Fruit fly (Drosophila melanogaster): Measurements from ENCODE around the gene Alp11.

Gene Alp11

DNA sequence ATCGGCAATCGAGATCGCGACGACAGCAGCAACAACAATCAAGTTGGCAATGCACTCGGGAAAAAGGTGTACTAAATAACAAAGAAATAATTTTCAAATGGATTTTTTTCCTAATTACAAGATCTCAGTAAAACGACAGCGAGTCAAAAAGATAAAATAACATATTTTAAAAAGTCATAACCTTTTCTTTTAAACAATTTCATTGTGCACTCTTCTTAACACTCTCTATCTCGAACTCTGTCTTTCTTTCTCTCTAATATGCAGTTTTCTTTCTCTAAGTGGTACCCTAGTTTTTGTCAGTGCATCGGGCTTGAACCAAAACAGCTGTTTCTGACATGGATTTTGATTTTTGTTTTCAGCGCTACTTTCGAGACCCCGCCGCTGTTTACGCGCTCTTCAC, 38.5 kb upstream of the Alp11 start (continued):
- TF ChIP-seq CG3407 (GFP tag; optimal IDR thresholded peaks at IDR 0.05) = peak; percentile 33
- peak; percentile 50 for TF ChIP-seq CG1792 (GFP tag; optimal IDR thresholded peaks at IDR 0.05)
- TF ChIP-seq sr (GFP tag; IDR thresholded peaks at IDR 0.05) = no peak
- TF ChIP-seq hth (optimal IDR thresholded peaks at IDR 0.05) = no peak
- TF ChIP-seq Dad (GFP tag; optimal IDR thresholded peaks at IDR 0.05) = peak; percentile 23
- TF ChIP-seq en (GFP tag; optimal IDR thresholded peaks at IDR 0.05) = peak; percentile 58
- TF ChIP-seq Ets97D (GFP tag; optimal IDR thresholded peaks at IDR 0.05) = peak; percentile 7
- TF ChIP-seq CG11093 (GFP tag; IDR thresholded peaks at IDR 0.05) = peak; percentile 70; the same call in 2 of the 3 replicates
- peak; percentile 81 for TF ChIP-seq CG2120 (GFP tag; optimal IDR thresholded peaks at IDR 0.05)
- no peak for TF ChIP-seq sna (GFP tag; IDR thresholded peaks at IDR 0.05; ENCODE audit: partially characterized antibody)
- peak; percentile 36 for TF ChIP-seq eyg (GFP tag; optimal IDR thresholded peaks at IDR 0.05)
- peak; percentile 82 for TF ChIP-seq CG2712 (tag; optimal IDR thresholded peaks at IDR 0.05)
- TF ChIP-seq zfh1 (GFP tag; IDR thresholded peaks at IDR 0.05) = 0 out of 3 replicates have a peak, but pooled peaks have one; percentile 52
- no peak for TF ChIP-seq pita (GFP tag; optimal IDR thresholded peaks at IDR 0.05)
- no peak for TF ChIP-seq CG16813 (GFP tag; IDR thresholded peaks at IDR 0.05; ENCODE audit: partially characterized antibody)
- TF ChIP-seq luna (GFP tag; optimal IDR thresholded peaks at IDR 0.05) = peak; percentile 66
- no peak for TF ChIP-seq B-H2 (GFP tag; optimal IDR thresholded peaks at IDR 0.05)
- peak; percentile 68 for TF ChIP-seq Nf-YC (tag; optimal IDR thresholded peaks at IDR 0.05)
- TF ChIP-seq Awh (GFP tag; IDR thresholded peaks at IDR 0.05) = 0 out of 2 replicates have a peak, but pooled peaks have one; percentile 11
- no peak for TF ChIP-seq bigmax (GFP tag; optimal IDR thresholded peaks at IDR 0.05)
- TF ChIP-seq exex (tag; optimal IDR thresholded peaks at IDR 0.05) = peak; percentile 28
- no peak for TF ChIP-seq CG6791 (GFP tag; IDR thresholded peaks at IDR 0.05; ENCODE audit: partially characterized antibody)
- peak; percentile 95 for TF ChIP-seq Med (GFP tag)
- TF ChIP-seq Fer3 (tag; optimal IDR thresholded peaks at IDR 0.05) = peak; percentile 79
- no peak for TF ChIP-seq CG8478 (optimal IDR thresholded peaks at IDR 0.05)
- peak; percentile 50 for TF ChIP-seq twi (tag; optimal IDR thresholded peaks at IDR 0.05)
- TF ChIP-seq Hmr (GFP tag; optimal IDR thresholded peaks at IDR 0.05) = peak; percentile 79
- TF ChIP-seq CG11723 (GFP tag; optimal IDR thresholded peaks at IDR 0.05) = peak; percentile 61
- TF ChIP-seq HLH4C (GFP tag; IDR thresholded peaks at IDR 0.05; ENCODE audit: partially characterized antibody) = no peak
- TF ChIP-seq CG6654 (GFP tag; optimal IDR thresholded peaks at IDR 0.05) = no peak
- TF ChIP-seq CG17359 (tag; optimal IDR thresholded peaks at IDR 0.05) = peak; percentile 76
- peak; percentile 85 for TF ChIP-seq lmd (GFP tag; IDR thresholded peaks at IDR 0.05)
- peak; percentile 55 for TF ChIP-seq CG8281 (tag; optimal IDR thresholded peaks at IDR 0.05)
- TF ChIP-seq Abd-B (GFP tag; optimal IDR thresholded peaks at IDR 0.05) = peak; percentile 75
- peak; percentile 79 for TF ChIP-seq CG7372 (GFP tag; IDR thresholded peaks at IDR 0.05)
- peak; percentile 60 for TF ChIP-seq tx (GFP tag; optimal IDR thresholded peaks at IDR 0.05)
- no peak for TF ChIP-seq C15 (GFP tag; IDR thresholded peaks at IDR 0.05)
- peak; percentile 60 to 90 for TF ChIP-seq Hr51 (GFP tag; optimal IDR thresholded peaks at IDR 0.05)
- no peak for TF ChIP-seq cad (GFP tag; optimal IDR thresholded peaks at IDR 0.05)
- peak; percentile 57 for TF ChIP-seq salm (tag; optimal IDR thresholded peaks at IDR 0.05)
- TF ChIP-seq HHEX (GFP tag; optimal IDR thresholded peaks at IDR 0.05) = peak; percentile 74
- peak; percentile 87 for TF ChIP-seq grau (tag; optimal IDR thresholded peaks at IDR 0.05)
- TF ChIP-seq CG8359 (GFP tag; optimal IDR thresholded peaks at IDR 0.05; ENCODE audit: borderline replicate concordance) = peak; percentile 25
- TF ChIP-seq Sox100B (GFP tag; optimal IDR thresholded peaks at IDR 0.05) = peak; percentile 81
- TF ChIP-seq CG6254 (GFP tag; optimal IDR thresholded peaks at IDR 0.05) = no peak
- TF ChIP-seq TFAM (GFP tag; optimal IDR thresholded peaks at IDR 0.05) = no peak
- TF ChIP-seq Lhr (GFP tag; optimal IDR thresholded peaks at IDR 0.05) = peak; percentile 23
- peak; percentile 83 for TF ChIP-seq Meics (GFP tag; optimal IDR thresholded peaks at IDR 0.05)
- TF ChIP-seq sob (GFP tag; IDR thresholded peaks at IDR 0.05) = peak; percentile 66; the same call in 1 of the 2 replicates
- peak; percentile 25 for TF ChIP-seq Sry-δ (GFP tag; optimal IDR thresholded peaks at IDR 0.05)
- TF ChIP-seq Usf (GFP tag; optimal IDR thresholded peaks at IDR 0.05) = peak; percentile 24

Measured in whole organism, embryonic.